Worm (Caenorhabditis elegans): Measurements from ENCODE around the gene srt-45.

DNA sequence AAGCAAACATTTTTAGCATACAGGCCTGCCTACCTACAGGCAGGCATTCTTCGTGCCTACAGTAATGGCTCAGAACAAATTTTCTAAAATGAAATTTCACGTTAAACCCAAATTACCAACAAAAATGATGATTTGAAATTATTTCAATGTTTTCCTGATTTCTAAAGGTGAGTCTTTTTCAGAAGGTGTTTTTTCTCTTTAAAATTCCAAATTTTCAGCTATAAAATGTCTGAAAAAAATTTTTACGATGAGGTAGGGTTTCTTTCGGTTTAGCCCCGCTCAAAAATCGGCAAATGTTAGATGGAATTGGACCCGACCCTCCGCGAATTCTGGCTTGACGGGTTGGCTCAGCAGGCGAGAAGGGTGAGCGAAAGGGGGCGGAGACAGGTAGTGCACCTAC, 38.1 kb upstream of the srt-45 start, which contains the start of gene W04E12.5:
- TF ChIP-seq ama-1 (optimal IDR thresholded peaks at IDR 0.05) (no peak), B0310.2 (tag; optimal IDR thresholded peaks at IDR 0.05) (no peak), ets-7 (tag; optimal IDR thresholded peaks at IDR 0.05) (no peak)
